Worm (Caenorhabditis elegans) whole organism, L3 larva: ENCODE data around the gene F35D2.2.

Source experiments
- R02D3.7 ChIP-seq: fragments of 150-350 bp; optimal IDR thresholded peaks from 2 replicates; lab custom pipeline; 2014; ENCODE audit warnings: missing biosample characterization, missing genetic modification characterization
- ZK546.5 ChIP-seq: sonication (generic microtip); optimal IDR thresholded peaks from 2 replicates; lab custom pipeline; 2017; ENCODE audit warnings: missing biosample characterization, missing genetic modification characterization
- aly-2 ChIP-seq: fragments of 150-350 bp; optimal IDR thresholded peaks from 2 replicates; lab custom pipeline; 2014; ENCODE audit warnings: missing biosample characterization, missing genetic modification characterization
- ama-1 ChIP-seq: fragments of 150-350 bp; optimal IDR thresholded peaks from 2 replicates; lab custom pipeline; 2018
- ceh-16 ChIP-seq: sonication (generic microtip); optimal IDR thresholded peaks from 2 replicates; lab custom pipeline; 2017; ENCODE audit warnings: missing biosample characterization, missing genetic modification characterization
- ceh-28 ChIP-seq: fragments of 150-350 bp; optimal IDR thresholded peaks from 2 replicates; lab custom pipeline; 2014; ENCODE audit warnings: missing biosample characterization, missing genetic modification reagents, missing genetic modification characterization
- ceh-82 ChIP-seq: fragments of 150-350 bp; optimal IDR thresholded peaks from 2 replicates; lab custom pipeline; 2014; ENCODE audit warnings: missing biosample characterization, missing genetic modification characterization
- ceh-9 ChIP-seq: sonication (generic microtip); optimal IDR thresholded peaks from 2 replicates; lab custom pipeline; 2018; ENCODE audit warnings: missing biosample characterization, missing genetic modification characterization
- daf-12 ChIP-seq: fragments of 150-350 bp; optimal IDR thresholded peaks from 2 replicates; lab custom pipeline; 2014; ENCODE audit warnings: missing biosample characterization, missing genetic modification reagents, missing genetic modification characterization
- egl-5 ChIP-seq: fragments of 150-350 bp; optimal IDR thresholded peaks from 2 replicates; lab custom pipeline; 2017; ENCODE audit warnings: missing biosample characterization, missing genetic modification reagents, missing genetic modification characterization, inconsistent platforms
- elt-1 ChIP-seq: fragments of 150-350 bp; optimal IDR thresholded peaks from 2 replicates; lab custom pipeline; 2014; ENCODE audit warnings: missing biosample characterization, missing genetic modification characterization
- elt-2 ChIP-seq: sonication (generic microtip); optimal IDR thresholded peaks from 2 replicates; lab custom pipeline; 2016; ENCODE audit warnings: missing genetic modification reagents, mild to moderate bottlenecking, missing genetic modification characterization, missing compliant biosample characterization
- elt-3 ChIP-seq, 3 experiments: fragments of 150-350 bp in 1 of 3; sonication (generic microtip) in 2 of 3; optimal IDR thresholded peaks; 2 replicates in 2 of 3; 4 replicates in 1 of 3; lab custom pipeline; 2014 to 2017; ENCODE audit warnings: missing biosample characterization in 3 of 3, missing genetic modification characterization in 3 of 3
- eor-1 ChIP-seq, 2 experiments: fragments of 150-350 bp; optimal IDR thresholded peaks; 2 replicates each; lab custom pipeline; 2014 to 2018; ENCODE audit warnings: missing biosample characterization in 2 of 2, missing genetic modification characterization in 2 of 2
- fkh-10 ChIP-seq: sonication (generic microtip); optimal IDR thresholded peaks from 2 replicates; lab custom pipeline; 2017; ENCODE audit warnings: missing biosample characterization, missing genetic modification reagents, missing genetic modification characterization
- fkh-2 ChIP-seq: fragments of 150-350 bp; optimal IDR thresholded peaks from 2 replicates; lab custom pipeline; 2014; ENCODE audit warnings: missing biosample characterization, missing genetic modification reagents, missing genetic modification characterization
- hmg-11 ChIP-seq: sonication (generic microtip); optimal IDR thresholded peaks from 2 replicates; lab custom pipeline; 2016; ENCODE audit warnings: missing genetic modification characterization, missing compliant biosample characterization
- lin-15B ChIP-seq: fragments of 150-350 bp; optimal IDR thresholded peaks from 2 replicates; lab custom pipeline; 2014; ENCODE audit warnings: missing biosample characterization, missing genetic modification characterization
- mdl-1 ChIP-seq: fragments of 150-350 bp; optimal IDR thresholded peaks from 2 replicates; lab custom pipeline; 2014; ENCODE audit warnings: missing biosample characterization, missing genetic modification characterization
- mml-1 ChIP-seq: fragments of 150-350 bp; sonication (generic microtip); optimal IDR thresholded peaks from 3 replicates; lab custom pipeline; 2014; ENCODE audit warnings: missing biosample characterization, missing genetic modification characterization
- nhr-11 ChIP-seq: fragments of 150-350 bp; optimal IDR thresholded peaks from 2 replicates; lab custom pipeline; 2014; ENCODE audit warnings: missing biosample characterization, missing genetic modification characterization
- nhr-12 ChIP-seq: fragments of 150-350 bp; optimal IDR thresholded peaks from 2 replicates; lab custom pipeline; 2014; ENCODE audit warnings: missing biosample characterization, missing genetic modification characterization
- nhr-23 ChIP-seq: fragments of 150-350 bp; optimal IDR thresholded peaks from 2 replicates; lab custom pipeline; 2014; ENCODE audit warnings: missing biosample characterization, missing genetic modification reagents, missing genetic modification characterization
- nhr-25 ChIP-seq: sonication (generic microtip); optimal IDR thresholded peaks from 2 replicates; lab custom pipeline; 2017; ENCODE audit warnings: missing biosample characterization, missing genetic modification characterization
- nhr-28 ChIP-seq: fragments of 150-350 bp; optimal IDR thresholded peaks from 2 replicates; lab custom pipeline; 2014; ENCODE audit warnings: missing biosample characterization, missing genetic modification characterization
- nhr-43 ChIP-seq: sonication (generic microtip); optimal IDR thresholded peaks from 2 replicates; lab custom pipeline; 2016; ENCODE audit warnings: mild to moderate bottlenecking, missing genetic modification characterization, missing compliant biosample characterization; ENCODE audit not compliant: poor library complexity, severe bottlenecking
- nhr-67 ChIP-seq: fragments of 150-350 bp; optimal IDR thresholded peaks from 2 replicates; lab custom pipeline; 2014; ENCODE audit warnings: missing biosample characterization, missing genetic modification characterization
- nhr-76 ChIP-seq: fragments of 150-350 bp; sonication (generic microtip); optimal IDR thresholded peaks from 5 replicates; lab custom pipeline; 2014; ENCODE audit warnings: missing biosample characterization, missing genetic modification characterization
- nhr-77 ChIP-seq: fragments of 150-350 bp; optimal IDR thresholded peaks from 2 replicates; lab custom pipeline; 2014; ENCODE audit warnings: missing biosample characterization, missing genetic modification characterization
- pqm-1 ChIP-seq: fragments of 150-350 bp; optimal IDR thresholded peaks from 2 replicates; lab custom pipeline; 2017; ENCODE audit warnings: missing biosample characterization, missing genetic modification characterization, inconsistent platforms
- sea-2 ChIP-seq: fragments of 150-350 bp; sonication (generic microtip); optimal IDR thresholded peaks from 4 replicates; lab custom pipeline; 2014; ENCODE audit warnings: missing biosample characterization, missing genetic modification reagents, missing genetic modification characterization
- snpc-4 ChIP-seq: fragments of 150-350 bp; optimal IDR thresholded peaks from 2 replicates; lab custom pipeline; 2014; ENCODE audit warnings: missing biosample characterization, missing genetic modification characterization
- unc-62 ChIP-seq: fragments of 150-350 bp; sonication (generic microtip); optimal IDR thresholded peaks from 4 replicates; lab custom pipeline; 2014; ENCODE audit warnings: missing biosample characterization, missing genetic modification reagents, missing genetic modification characterization
- zag-1 ChIP-seq: fragments of 150-350 bp; optimal IDR thresholded peaks from 2 replicates; lab custom pipeline; 2014; ENCODE audit warnings: missing biosample characterization, missing genetic modification characterization
- ztf-11 ChIP-seq: fragments of 150-350 bp; optimal IDR thresholded peaks from 2 replicates; lab custom pipeline; 2014; ENCODE audit warnings: missing biosample characterization, missing genetic modification characterization

Gene F35D2.2

DNA sequence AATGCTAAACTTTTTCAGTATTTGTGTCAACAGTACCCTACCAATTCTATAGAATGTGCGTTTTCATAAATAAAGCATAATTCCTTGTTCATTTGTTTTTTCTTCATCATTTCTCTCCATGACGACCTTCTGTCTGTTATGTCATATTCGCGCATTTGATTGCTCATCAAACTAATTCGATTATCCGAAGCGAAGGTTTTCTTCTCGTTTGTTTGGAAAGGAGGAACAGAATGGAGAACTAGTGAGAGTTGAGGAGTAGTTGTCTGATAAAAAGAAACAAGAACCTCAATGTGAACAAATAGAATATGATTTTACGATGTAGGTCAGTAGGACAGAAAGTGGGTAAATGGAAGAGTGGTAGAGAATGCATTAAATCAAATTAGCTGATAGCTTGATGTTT is 11.6 kb upstream of the F35D2.2 start:
- TF ChIP-seq mml-1 (no peak), nhr-67 (tag; lab: Kevin White, UChicago) (no peak), lin-15B (tag; lab: Kevin White, UChicago) (no peak), elt-3 (tag; optimal IDR thresholded peaks at IDR 0.05; lab: Kevin White, UChicago) (no peak), mdl-1 (tag; lab: Kevin White, UChicago) (no peak), unc-62 (GFP tag; lab: Kevin White, UChicago) (no peak), nhr-28 (tag; lab: Kevin White, UChicago) (no peak), zag-1 (tag; lab: Kevin White, UChicago) (no peak), nhr-25 (no peak), nhr-11 (tag; lab: Kevin White, UChicago) (no peak), ZK546.5 (tag; lab: Kevin White, UChicago) (no peak), nhr-43 (tag; lab: Kevin White, UChicago) (no peak), elt-2 (tag; lab: Kevin White, UChicago) (no peak), aly-2 (tag; lab: Kevin White, UChicago) (no peak), ama-1 (lab: Kevin White, UChicago) (no peak), ztf-11 (no peak), snpc-4 (tag; lab: Kevin White, UChicago) (no peak), ceh-9 (tag; lab: Kevin White, UChicago) (no peak), elt-1 (tag; lab: Kevin White, UChicago) (no peak)

DNA sequence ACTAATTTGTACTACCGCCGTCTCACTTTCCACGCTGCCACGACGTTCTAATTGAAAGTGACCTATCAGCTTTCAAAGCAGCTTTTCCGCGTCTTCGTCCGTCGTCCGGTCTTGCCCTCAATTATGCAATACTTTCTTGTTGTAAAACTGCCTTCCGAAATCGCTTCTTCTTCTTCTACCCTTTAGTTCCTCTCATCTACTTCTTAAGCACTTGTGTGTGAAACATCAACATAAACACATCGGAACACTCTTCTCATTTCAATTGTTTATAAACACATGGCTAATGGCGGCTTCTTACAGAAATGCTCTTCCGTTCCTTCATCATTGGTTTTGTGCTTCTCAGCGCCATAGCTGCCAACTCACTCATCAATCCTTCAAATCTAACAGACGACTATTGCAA is 3.9 kb upstream of the F35D2.2 start, which contains the start of gene F35D2.3:
F35D2.3 (plus strand) TSS at position 301 of the 400 bp plus-strand sequence.
- TF ChIP-seq snpc-4 (tag; lab: Kevin White, UChicago) (no peak), nhr-67 (tag; lab: Kevin White, UChicago) (no peak), aly-2 (tag; lab: Kevin White, UChicago) (no peak), ztf-11 (no peak)

DNA sequence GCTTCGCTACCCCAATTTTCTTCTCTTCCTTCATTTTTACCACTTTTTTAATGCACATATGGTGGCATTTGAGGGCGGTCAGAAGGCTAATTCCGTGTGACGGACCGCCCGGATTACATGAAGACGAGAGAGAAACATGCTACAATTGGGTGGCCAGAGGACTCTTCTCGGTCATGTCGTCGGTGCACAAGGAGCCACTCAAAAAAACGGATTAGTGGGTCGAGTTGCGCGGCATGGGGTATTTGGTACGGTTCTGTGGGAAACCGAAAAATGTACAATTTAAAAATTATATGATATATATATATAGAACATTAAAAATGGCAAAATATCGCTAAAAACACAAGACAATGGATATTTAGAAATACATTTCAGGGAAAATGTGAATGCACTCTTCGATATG is 3.4 kb upstream of the F35D2.2 start:
- no peak for TF ChIP-seq eor-1 (tag; optimal IDR thresholded peaks at IDR 0.05; lab: Kevin White, UChicago)
- TF ChIP-seq nhr-23 (tag; lab: Kevin White, UChicago), result no peak
- no peak for TF ChIP-seq ceh-16 (tag; lab: Kevin White, UChicago)
- TF ChIP-seq ceh-82, result no peak
- TF ChIP-seq nhr-67 (tag; lab: Kevin White, UChicago), result no peak
- no peak for TF ChIP-seq ceh-28 (tag; lab: Kevin White, UChicago)
- no peak for TF ChIP-seq sea-2 (GFP tag; lab: Kevin White, UChicago)
- no peak for TF ChIP-seq daf-12 (tag; lab: Kevin White, UChicago)
- no peak for TF ChIP-seq aly-2 (tag; lab: Kevin White, UChicago)
- TF ChIP-seq fkh-10 (GFP tag; lab: Kevin White, UChicago), result no peak

DNA sequence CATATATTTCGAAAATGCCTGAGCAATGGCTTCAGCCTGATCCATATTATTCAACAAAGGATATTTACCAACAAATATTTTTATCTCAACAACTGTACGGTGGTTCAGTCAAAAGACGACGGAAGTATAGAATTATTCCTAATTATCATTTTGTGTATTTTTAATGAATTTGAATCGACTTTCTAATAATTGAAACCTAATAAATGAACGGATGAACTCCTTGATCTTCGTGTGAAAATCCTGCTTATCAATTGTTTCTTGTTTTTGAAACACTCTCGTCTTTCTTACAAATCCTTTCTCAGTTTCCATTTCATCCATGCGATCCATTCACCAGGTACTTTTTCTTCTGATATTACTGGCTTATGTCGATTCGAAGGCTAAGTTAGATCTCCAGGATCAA is 1.4 kb downstream of the F35D2.2 start, which contains the start of gene F35D2.1:
F35D2.1 (plus strand) TSS at position 301 of the 400 bp plus-strand sequence.
- TF ChIP-seq mml-1 (no peak), nhr-76 (tag; lab: Kevin White, UChicago) (no peak), pqm-1 (no peak), nhr-11 (tag; lab: Kevin White, UChicago) (no peak), fkh-10 (GFP tag; lab: Kevin White, UChicago) (no peak), R02D3.7 (tag; lab: Kevin White, UChicago) (no peak), elt-1 (tag; lab: Kevin White, UChicago) (no peak), daf-12 (tag; lab: Kevin White, UChicago) (no peak), ztf-11 (no peak), elt-3 (tag; optimal IDR thresholded peaks at IDR 0.05; lab: Kevin White, UChicago) (no peak), ceh-9 (tag; lab: Kevin White, UChicago) (no peak), nhr-43 (tag; lab: Kevin White, UChicago) (no peak), fkh-2 (tag; lab: Kevin White, UChicago) (no peak), egl-5 (no peak), sea-2 (GFP tag; lab: Kevin White, UChicago) (no peak), ZK546.5 (tag; lab: Kevin White, UChicago) (no peak), hmg-11 (no peak), eor-1 (tag; optimal IDR thresholded peaks at IDR 0.05; lab: Kevin White, UChicago) (no peak), nhr-12 (tag; lab: Kevin White, UChicago) (no peak), nhr-77 (tag; lab: Kevin White, UChicago) (no peak)
